Fruit fly (Drosophila melanogaster) whole organism, prepupa: Measurements from ENCODE around the gene RpL34a.

Experiments
- Blimp-1 ChIP-seq: fragments of 200-800 bp; sonication (Bioruptor generic); optimal IDR thresholded peaks from 3 replicates; lab custom pipeline; 2017; ENCODE audit warnings: missing biosample characterization, missing genetic modification characterization, mild to moderate bottlenecking, moderate library complexity, missing genetic modification reagents
- CG10631 ChIP-seq: fragments of 200-800 bp; sonication (Bioruptor generic); optimal IDR thresholded peaks from 2 replicates; lab custom pipeline; 2016; ENCODE audit warnings: missing biosample characterization, missing genetic modification characterization
- CG11294 ChIP-seq: fragments of 200-800 bp; sonication (Bioruptor generic); IDR thresholded peaks from 2 replicates; pipeline ENCODE4 v1.3.6; 2022; ENCODE audit warnings: missing biosample characterization, missing genetic modification characterization
- CG11762 ChIP-seq: fragments of 200-800 bp; sonication (Bioruptor generic); optimal IDR thresholded peaks from 3 replicates; lab custom pipeline; 2016; ENCODE audit warnings: missing biosample characterization, missing genetic modification characterization; ENCODE audit not compliant: insufficient read depth
- CG11902 ChIP-seq: fragments of 200-800 bp; sonication (Bioruptor generic); optimal IDR thresholded peaks from 3 replicates; lab custom pipeline; 2016; ENCODE audit warnings: missing biosample characterization, missing genetic modification characterization
- CG15336 ChIP-seq: fragments of 200-800 bp; sonication (Bioruptor generic); IDR thresholded peaks from 2 replicates; pipeline ENCODE4 v1.3.6; 2022; ENCODE audit warnings: missing biosample characterization, missing genetic modification characterization
- CG1621 ChIP-seq: fragments of 200-800 bp; sonication (Bioruptor generic); optimal IDR thresholded peaks from 3 replicates; lab custom pipeline; 2018; ENCODE audit warnings: missing biosample characterization, mild to moderate bottlenecking, missing genetic modification characterization
- CG16779 ChIP-seq: fragments of 200-800 bp; sonication (Bioruptor generic); optimal IDR thresholded peaks from 3 replicates; lab custom pipeline; 2017; ENCODE audit warnings: missing biosample characterization, mild to moderate bottlenecking, missing genetic modification characterization
- CG3032 ChIP-seq: fragments of 200-800 bp; optimal IDR thresholded peaks from 2 replicates; lab custom pipeline; 2019; ENCODE audit warnings: missing biosample characterization, mild to moderate bottlenecking, missing genetic modification characterization, moderate library complexity
- CG31627 ChIP-seq: fragments of 200-800 bp; sonication (Bioruptor generic); optimal IDR thresholded peaks from 3 replicates; lab custom pipeline; 2016; ENCODE audit warnings: missing biosample characterization, missing genetic modification characterization
- CG32006 ChIP-seq: fragments of 200-800 bp; sonication (Bioruptor generic); optimal IDR thresholded peaks from 3 replicates; lab custom pipeline; 2017; ENCODE audit warnings: missing biosample characterization, mild to moderate bottlenecking, missing genetic modification characterization
- CG34406 ChIP-seq: fragments of 200-800 bp; sonication (Bioruptor generic); optimal IDR thresholded peaks from 3 replicates; lab custom pipeline; 2016; ENCODE audit warnings: missing biosample characterization, missing genetic modification characterization
- CG3919 ChIP-seq: fragments of 200-800 bp; sonication (Bioruptor generic); optimal IDR thresholded peaks from 3 replicates; lab custom pipeline; 2016; ENCODE audit warnings: missing biosample characterization, missing genetic modification characterization
- CG6163 ChIP-seq: fragments of 200-800 bp; sonication (Bioruptor generic); IDR thresholded peaks from 3 replicates; pipeline ENCODE4 v1.3.6; 2022; ENCODE audit warnings: missing biosample characterization, missing genetic modification characterization
- CG6276 ChIP-seq: fragments of 200-800 bp; sonication (Bioruptor generic); optimal IDR thresholded peaks from 2 replicates; lab custom pipeline; 2017; ENCODE audit warnings: missing biosample characterization, mild to moderate bottlenecking, missing genetic modification characterization
- CG6792 ChIP-seq: fragments of 200-800 bp; sonication (Bioruptor generic); optimal IDR thresholded peaks from 3 replicates; lab custom pipeline; 2016; ENCODE audit warnings: missing biosample characterization, missing genetic modification characterization
- CG6808 ChIP-seq: fragments of 200-800 bp; sonication (Bioruptor generic); optimal IDR thresholded peaks from 3 replicates; lab custom pipeline; 2017; ENCODE audit warnings: missing biosample characterization, missing genetic modification characterization, mild to moderate bottlenecking, moderate library complexity, missing genetic modification reagents
- CG7368 ChIP-seq: fragments of 200-800 bp; sonication (Bioruptor generic); optimal IDR thresholded peaks from 3 replicates; lab custom pipeline; 2016; ENCODE audit warnings: missing biosample characterization, missing genetic modification characterization
- CG8119 ChIP-seq: fragments of 200-800 bp; sonication (Bioruptor generic); IDR thresholded peaks from 3 replicates; pipeline ENCODE4 v1.3.6; 2022; ENCODE audit warnings: missing biosample characterization, missing genetic modification characterization
- CG8319 ChIP-seq: fragments of 200-800 bp; sonication (Bioruptor generic); optimal IDR thresholded peaks from 3 replicates; lab custom pipeline; 2016; ENCODE audit warnings: missing biosample characterization, missing genetic modification characterization
- CG8632 ChIP-seq: fragments of 200-800 bp; sonication (Bioruptor generic); optimal IDR thresholded peaks from 3 replicates; lab custom pipeline; 2016; ENCODE audit warnings: missing biosample characterization, missing genetic modification characterization
- CG9139 ChIP-seq: fragments of 200-800 bp; sonication (Bioruptor generic); optimal IDR thresholded peaks from 3 replicates; lab custom pipeline; 2017; ENCODE audit warnings: missing biosample characterization, mild to moderate bottlenecking, missing genetic modification characterization
- Eip75B ChIP-seq: fragments of 200-800 bp; sonication (Bioruptor generic); optimal IDR thresholded peaks from 3 replicates; lab custom pipeline; 2016; ENCODE audit warnings: missing biosample characterization, missing genetic modification characterization
- Eip78C ChIP-seq: fragments of 200-800 bp; sonication (Bioruptor generic); peaks from one replicate; lab custom pipeline; 2016; ENCODE audit warnings: missing biosample characterization, missing genetic modification characterization
- Eip93F ChIP-seq: fragments of 200-800 bp; sonication (Bioruptor generic); optimal IDR thresholded peaks from 2 replicates; lab custom pipeline; 2016; ENCODE audit warnings: missing biosample characterization, mild to moderate bottlenecking, missing genetic modification characterization
- Ets21C ChIP-seq: fragments of 200-800 bp; sonication (Bioruptor generic); optimal IDR thresholded peaks from 3 replicates; lab custom pipeline; 2016; ENCODE audit warnings: missing biosample characterization, missing genetic modification characterization
- Ets96B ChIP-seq: fragments of 200-800 bp; optimal IDR thresholded peaks from 2 replicates; lab custom pipeline; 2019; ENCODE audit warnings: missing biosample characterization, mild to moderate bottlenecking, missing genetic modification characterization, moderate library complexity
- Hr38 ChIP-seq: sonication (Bioruptor generic); optimal IDR thresholded peaks from 2 replicates; lab custom pipeline; 2016; ENCODE audit warnings: missing biosample characterization, missing genetic modification characterization
- Hr39 ChIP-seq: fragments of 200-800 bp; sonication (Bioruptor generic); optimal IDR thresholded peaks from 2 replicates; lab custom pipeline; 2016; ENCODE audit warnings: missing biosample characterization, missing genetic modification characterization
- Lpt ChIP-seq: fragments of 200-800 bp; sonication (Bioruptor generic); optimal IDR thresholded peaks from 3 replicates; lab custom pipeline; 2016; ENCODE audit warnings: missing biosample characterization, missing genetic modification characterization
- Met ChIP-seq: fragments of 200-800 bp; sonication (Bioruptor generic); optimal IDR thresholded peaks from 3 replicates; lab custom pipeline; 2016; ENCODE audit warnings: missing biosample characterization, missing genetic modification characterization
- OdsH ChIP-seq: fragments of 200-800 bp; sonication (Bioruptor generic); optimal IDR thresholded peaks from 3 replicates; lab custom pipeline; 2016; ENCODE audit warnings: missing biosample characterization, missing genetic modification characterization
- Smox ChIP-seq: fragments of 200-800 bp; sonication (Bioruptor generic); optimal IDR thresholded peaks from 3 replicates; lab custom pipeline; 2016; ENCODE audit warnings: missing biosample characterization, missing genetic modification characterization
- Sox102F ChIP-seq: fragments of 200-800 bp; sonication (Bioruptor generic); optimal IDR thresholded peaks from 2 replicates; lab custom pipeline; 2016; ENCODE audit warnings: missing biosample characterization, mild to moderate bottlenecking, missing genetic modification characterization
- Sox14 ChIP-seq: fragments of 200-800 bp; sonication (Bioruptor generic); optimal IDR thresholded peaks from 3 replicates; lab custom pipeline; 2016; ENCODE audit warnings: missing biosample characterization, missing genetic modification characterization
- achi ChIP-seq: fragments of 200-800 bp; sonication (Bioruptor generic); optimal IDR thresholded peaks from 3 replicates; lab custom pipeline; 2016; ENCODE audit warnings: missing biosample characterization, missing genetic modification characterization
- acj6 ChIP-seq: fragments of 200-800 bp; sonication (Bioruptor generic); optimal IDR thresholded peaks from 3 replicates; lab custom pipeline; 2016; ENCODE audit warnings: missing biosample characterization, missing genetic modification characterization
- dac ChIP-seq: fragments of 200-800 bp; sonication (Bioruptor generic); optimal IDR thresholded peaks from 2 replicates; lab custom pipeline; 2017; ENCODE audit warnings: missing biosample characterization, mild to moderate bottlenecking, missing genetic modification characterization
- dsx ChIP-seq: fragments of 200-800 bp; optimal IDR thresholded peaks from 3 replicates; lab custom pipeline; 2019; ENCODE audit warnings: missing biosample characterization, mild to moderate bottlenecking, missing genetic modification characterization, moderate library complexity; ENCODE audit not compliant: poor library complexity, severe bottlenecking
- eg ChIP-seq: fragments of 200-800 bp; sonication (Bioruptor generic); IDR thresholded peaks from 3 replicates; pipeline ENCODE4 v1.3.6; 2022; ENCODE audit warnings: missing biosample characterization, missing genetic modification characterization
- esn ChIP-seq: fragments of 200-800 bp; sonication (Bioruptor generic); optimal IDR thresholded peaks from 2 replicates; lab custom pipeline; 2016; ENCODE audit warnings: missing biosample characterization, mild to moderate bottlenecking, missing genetic modification characterization, moderate library complexity
- fd59A ChIP-seq: fragments of 200-800 bp; sonication (Bioruptor generic); optimal IDR thresholded peaks from 2 replicates; lab custom pipeline; 2017; ENCODE audit warnings: missing biosample characterization, mild to moderate bottlenecking, missing genetic modification characterization, missing genetic modification reagents
- fkh ChIP-seq: fragments of 200-800 bp; sonication (Bioruptor generic); optimal IDR thresholded peaks from 3 replicates; lab custom pipeline; 2017; ENCODE audit warnings: missing biosample characterization, mild to moderate bottlenecking, missing genetic modification characterization, moderate library complexity
- lz ChIP-seq: fragments of 200-800 bp; sonication (Bioruptor generic); optimal IDR thresholded peaks from 3 replicates; lab custom pipeline; 2016; ENCODE audit warnings: missing biosample characterization, missing genetic modification characterization
- net ChIP-seq: fragments of 200-800 bp; sonication (Bioruptor generic); optimal IDR thresholded peaks from 3 replicates; lab custom pipeline; 2016; ENCODE audit warnings: missing biosample characterization, missing genetic modification characterization
- pdm3 ChIP-seq: fragments of 200-800 bp; sonication (Bioruptor generic); optimal IDR thresholded peaks from 3 replicates; lab custom pipeline; 2016; ENCODE audit warnings: missing biosample characterization, missing genetic modification characterization
- spab ChIP-seq: fragments of 200-800 bp; sonication (Bioruptor generic); optimal IDR thresholded peaks from 2 replicates; lab custom pipeline; 2017; ENCODE audit warnings: missing biosample characterization, mild to moderate bottlenecking, missing genetic modification characterization, missing genetic modification reagents
- ss ChIP-seq, 2 experiments: fragments of 200-800 bp; sonication (Bioruptor generic); optimal IDR thresholded peaks; 2 replicates in 1 of 2; 3 replicates in 1 of 2; lab custom pipeline; 2017 to 2018; ENCODE audit warnings: mild to moderate bottlenecking in 2 of 2, missing biosample characterization in 2 of 2, missing genetic modification characterization in 2 of 2, moderate library complexity in 1 of 2
- svp ChIP-seq: fragments of 200-800 bp; sonication (Bioruptor generic); peaks from one replicate; lab custom pipeline; 2016; ENCODE audit warnings: missing biosample characterization, missing genetic modification characterization
- topi ChIP-seq: fragments of 200-800 bp; sonication (Bioruptor generic); optimal IDR thresholded peaks from 3 replicates; lab custom pipeline; 2016; ENCODE audit warnings: missing biosample characterization, missing genetic modification characterization

RpL34a gene

DNA sequence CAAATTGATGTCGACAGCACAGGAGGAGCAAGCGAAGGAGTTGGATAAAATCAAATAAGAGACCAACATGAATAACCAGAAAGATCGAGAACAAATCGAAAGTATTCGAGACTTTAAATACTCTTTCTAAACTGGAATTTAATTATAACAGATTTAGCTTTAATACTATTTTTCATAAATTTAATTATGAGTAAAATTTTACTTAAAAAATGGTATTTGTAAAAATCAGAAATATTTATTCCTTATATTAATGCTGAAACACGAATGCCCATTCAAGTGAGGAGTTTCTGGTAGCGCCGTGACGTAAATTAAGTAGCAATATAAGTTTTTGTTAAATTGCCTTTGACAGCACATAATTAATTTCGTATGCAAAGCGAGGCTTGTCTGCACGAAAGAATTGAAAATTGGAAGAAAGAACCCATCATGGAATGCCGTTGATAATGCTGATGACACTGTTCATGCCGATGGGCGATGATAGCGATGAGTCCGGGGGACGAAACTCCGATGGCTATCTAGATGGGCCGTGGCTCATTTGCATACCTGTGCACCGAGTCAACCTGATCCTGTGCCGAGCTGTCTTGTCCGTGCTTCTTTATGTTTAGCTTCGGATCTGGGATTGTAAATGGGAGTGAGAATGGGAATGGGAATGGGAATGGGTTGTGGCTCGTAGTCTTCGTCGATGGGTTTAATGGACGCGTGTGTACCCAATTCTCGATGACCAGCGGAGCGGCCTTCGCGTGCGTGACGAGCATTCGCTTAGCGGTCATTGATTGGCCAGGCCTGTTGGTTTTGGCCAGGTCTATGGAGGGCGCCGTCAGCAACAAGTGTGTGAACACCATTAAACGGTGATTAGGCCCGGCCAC is 46.0 kb downstream of the RpL34a start:
- peak; percentile 10 for TF ChIP-seq CG34406 (GFP tag; lab: Kevin White, UChicago)
- TF ChIP-seq CG11294 (GFP tag; lab: Robert Waterston, UW), result no peak
- TF ChIP-seq net (GFP tag; lab: Kevin White, UChicago), result no peak
- peak; percentile 48 for TF ChIP-seq CG6808 (GFP tag; lab: Kevin White, UChicago)
- no peak for TF ChIP-seq CG31627 (GFP tag; lab: Kevin White, UChicago)
- no peak for TF ChIP-seq fkh
- peak; percentile 31 for TF ChIP-seq acj6 (GFP tag; lab: Kevin White, UChicago)
- TF ChIP-seq Hr38 (GFP tag; lab: Kevin White, UChicago), result no peak
- no peak for TF ChIP-seq Blimp-1 (GFP tag; lab: Kevin White, UChicago)
- TF ChIP-seq Eip75B (GFP tag; lab: Kevin White, UChicago), result no peak
- TF ChIP-seq dsx (GFP tag; lab: Kevin White, UChicago), result peak; percentile 64
- TF ChIP-seq CG8119, result peak; percentile 59; the same call in 2 of the 3 replicates
- TF ChIP-seq pdm3 (GFP tag; lab: Kevin White, UChicago), result no peak
- no peak for TF ChIP-seq fd59A (GFP tag; lab: Kevin White, UChicago)
- TF ChIP-seq CG32006 (GFP tag; lab: Kevin White, UChicago), result peak; percentile 60
- no peak for TF ChIP-seq CG7368 (GFP tag; lab: Kevin White, UChicago)
- TF ChIP-seq spab (GFP tag; lab: Kevin White, UChicago), result peak; percentile 43
- TF ChIP-seq ss (GFP tag; optimal IDR thresholded peaks at IDR 0.05; lab: Kevin White, UChicago), result peak; percentile 34 to 96
- no peak for TF ChIP-seq CG6276 (GFP tag; lab: Kevin White, UChicago)
- peak; percentile 28 for TF ChIP-seq topi (GFP tag; lab: Kevin White, UChicago)
- peak; percentile 64 for TF ChIP-seq CG15336 (GFP tag; lab: Robert Waterston, UW)
- peak; percentile 42 for TF ChIP-seq Sox102F
- peak; percentile 67 for TF ChIP-seq Ets96B (tag; lab: Kevin White, UChicago)
- TF ChIP-seq Hr39 (GFP tag; lab: Kevin White, UChicago), result no peak
- peak; percentile 30 for TF ChIP-seq CG10631 (GFP tag; lab: Kevin White, UChicago)
- no peak for TF ChIP-seq CG16779 (tag; lab: Kevin White, UChicago)
- TF ChIP-seq CG3919 (GFP tag; lab: Kevin White, UChicago), result peak; percentile 24
- TF ChIP-seq Met, result peak; percentile 44
- TF ChIP-seq eg, result 0 out of 3 replicates have a peak, but pooled peaks have one; percentile 9
- TF ChIP-seq OdsH (GFP tag; lab: Kevin White, UChicago), result peak; percentile 31
- peak; percentile 79 for TF ChIP-seq CG3032 (tag; lab: Kevin White, UChicago)
- TF ChIP-seq Lpt (GFP tag; lab: Kevin White, UChicago), result no peak
- TF ChIP-seq CG9139, result no peak
- TF ChIP-seq CG8632, result no peak
- TF ChIP-seq CG11762 (GFP tag; lab: Kevin White, UChicago), result no peak
- peak; percentile 59 for TF ChIP-seq esn (GFP tag; lab: Kevin White, UChicago)
- no peak for TF ChIP-seq lz (GFP tag; lab: Kevin White, UChicago)
- TF ChIP-seq CG11902 (GFP tag; lab: Kevin White, UChicago), result no peak
- peak; percentile 36 for TF ChIP-seq svp (GFP tag; lab: Kevin White, UChicago)
- TF ChIP-seq CG6163 (GFP tag; lab: Robert Waterston, UW), result peak; percentile 17; the same call in 1 of the 3 replicates
- peak; percentile 53 for TF ChIP-seq achi (GFP tag; lab: Kevin White, UChicago)
- TF ChIP-seq CG8319 (GFP tag; lab: Kevin White, UChicago), result no peak
- TF ChIP-seq CG1621 (tag; lab: Kevin White, UChicago), result peak; percentile 50
- no peak for TF ChIP-seq CG6792 (GFP tag; lab: Kevin White, UChicago)
- no peak for TF ChIP-seq dac (GFP tag; lab: Kevin White, UChicago)
- no peak for TF ChIP-seq Eip93F (GFP tag; lab: Kevin White, UChicago)
- TF ChIP-seq Ets21C, result no peak
- TF ChIP-seq Smox (GFP tag; lab: Kevin White, UChicago), result peak; percentile 18
- peak; percentile 24 for TF ChIP-seq Sox14
- TF ChIP-seq Eip78C (GFP tag; lab: Kevin White, UChicago), result peak; percentile 69
